Worm (Caenorhabditis elegans): Measurements from ENCODE around the gene Y43E12A.3.

Y43E12A.3 gene

DNA sequence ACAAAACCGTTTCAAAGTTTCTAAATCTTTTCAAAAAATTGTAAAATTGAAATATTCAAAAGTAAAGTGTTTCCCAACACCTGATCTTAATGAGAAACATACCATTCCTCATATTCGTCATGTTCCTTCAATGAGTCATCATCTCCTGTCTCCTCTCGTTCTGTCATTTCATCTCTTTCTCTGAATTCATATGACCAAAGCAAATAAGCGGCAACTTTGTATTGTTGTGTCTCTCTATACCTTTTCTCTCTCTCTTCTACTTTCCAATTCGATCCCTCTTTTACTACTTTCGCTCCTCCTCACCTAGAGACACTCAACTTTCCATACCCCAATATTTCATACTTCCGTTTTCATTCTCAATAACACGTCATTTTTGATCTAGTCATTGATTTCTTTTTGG is 20.6 kb downstream of the Y43E12A.3 start (continued):
- TF ChIP-seq lin-38 (GFP tag; IDR thresholded peaks at IDR 0.05) (no peak), nhr-6 (tag; optimal IDR thresholded peaks at IDR 0.05) (no peak), mxl-2 (GFP tag; conservative IDR thresholded peaks at IDR 0.05) (no peak), zip-11 (GFP tag; IDR thresholded peaks at IDR 0.05) (no peak), dve-1 (tag; optimal IDR thresholded peaks at IDR 0.05; ENCODE audit: insufficient read depth) (peak; percentile 29), F49E8.2 (tag; optimal IDR thresholded peaks at IDR 0.05; ENCODE audit: borderline replicate concordance) (no peak), egl-27 (tag; optimal IDR thresholded peaks at IDR 0.05) (no peak), pha-4 (GFP tag; IDR thresholded peaks at IDR 0.05) (no peak), pha-4 (tag; optimal IDR thresholded peaks at IDR 0.05) (peak; percentile 15), spr-1 (tag; optimal IDR thresholded peaks at IDR 0.05) (no peak), daf-19 (GFP tag; conservative IDR thresholded peaks at IDR 0.05) (no peak), unc-39 (tag; optimal IDR thresholded peaks at IDR 0.05) (no peak), daf-8 (GFP tag; IDR thresholded peaks at IDR 0.05) (no peak), rbr-2 (tag; optimal IDR thresholded peaks at IDR 0.05) (no peak), madf-9 (GFP tag; conservative IDR thresholded peaks at IDR 0.05) (no peak), gei-8 (GFP tag; optimal IDR thresholded peaks at IDR 0.05) (no peak), ces-1 (GFP tag; optimal IDR thresholded peaks at IDR 0.05) (no peak)

DNA sequence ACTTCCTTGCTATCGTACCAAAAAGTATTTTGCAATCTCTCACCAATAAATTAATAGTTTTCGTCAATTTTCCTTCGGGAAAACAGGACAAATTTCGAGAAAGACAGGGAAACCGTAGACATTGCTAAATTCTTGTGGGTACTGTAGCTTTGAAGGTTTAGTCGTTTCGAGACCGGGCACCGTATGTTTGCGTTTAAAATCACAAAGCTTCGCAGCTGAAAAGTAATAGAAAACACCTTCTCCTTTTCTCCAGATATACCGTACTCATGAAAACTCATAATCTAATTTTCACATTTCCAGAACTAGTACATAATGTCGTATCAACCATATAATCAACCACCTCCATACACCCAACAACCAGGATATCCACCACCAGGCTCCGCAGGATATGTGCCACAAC is 21.3 kb downstream of the Y43E12A.3 start, which contains the start of gene F13H10.6:
F13H10.6 (plus strand) TSS at position 301 of the 400 bp plus-strand sequence.
- peak in 1 of 2 experiments; percentile 64 for TF ChIP-seq unc-62 (GFP tag; optimal IDR thresholded peaks at IDR 0.05 in 1 of 2)
- no peak for TF ChIP-seq unc-62 (tag; optimal IDR thresholded peaks at IDR 0.05)
- TF ChIP-seq mdt-29 (GFP tag; IDR thresholded peaks at IDR 0.05): no peak

DNA sequence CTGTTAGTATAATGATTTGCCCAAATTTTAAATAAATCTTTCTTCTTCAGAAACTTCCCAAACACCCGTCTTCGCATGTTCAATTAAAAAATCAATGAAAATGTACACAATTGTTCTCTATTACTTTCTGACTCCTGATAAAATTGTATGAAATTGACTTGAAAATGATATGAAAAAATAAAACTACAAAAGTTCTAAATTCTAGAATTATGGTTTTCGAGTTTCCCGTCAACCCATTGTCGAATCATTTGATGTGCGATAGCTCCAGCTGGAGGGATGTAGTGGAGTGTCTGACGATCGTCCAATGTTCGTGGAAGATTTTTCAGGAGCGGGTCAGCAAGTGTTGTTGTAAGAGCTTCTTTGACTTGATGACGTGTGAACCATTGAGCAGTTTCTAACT is 22.2 kb downstream of the Y43E12A.3 start:
- TF ChIP-seq T26A8.4 (GFP tag; IDR thresholded peaks at IDR 0.05) (0 out of 2 replicates have a peak, but pooled peaks have one; percentile 7), unc-62 (GFP tag; optimal IDR thresholded peaks at IDR 0.05 in 1 of 2) (peak in 1 of 2 experiments; percentile 96), unc-62 (tag; optimal IDR thresholded peaks at IDR 0.05) (no peak), pha-4 (GFP tag; IDR thresholded peaks at IDR 0.05) (no peak), pha-4 (tag; optimal IDR thresholded peaks at IDR 0.05) (no peak), hlh-30 (tag; optimal IDR thresholded peaks at IDR 0.05; ENCODE audit: insufficient read depth) (no peak), nhr-28 (tag; optimal IDR thresholded peaks at IDR 0.05) (no peak)

DNA sequence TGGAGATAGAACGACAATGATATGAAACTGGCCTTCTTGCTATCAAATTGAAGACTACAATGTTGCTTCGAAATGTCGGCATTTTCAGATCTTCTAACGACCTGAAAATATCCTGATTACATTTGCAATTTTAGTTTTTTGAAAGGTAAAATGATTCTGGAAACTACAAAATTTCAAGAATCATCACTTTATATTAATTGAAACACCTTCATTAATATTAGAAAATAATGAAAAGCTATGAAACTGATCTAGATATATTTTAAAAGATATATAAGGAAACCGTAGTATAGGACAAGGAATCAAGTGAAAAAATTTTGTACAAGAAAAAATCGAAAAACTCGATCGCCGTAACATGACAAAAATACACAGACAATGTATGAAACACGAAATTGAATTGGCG is 24.2 kb downstream of the Y43E12A.3 start, which contains the start of gene ndx-9:
ndx-9 (minus strand) TSS at position 101 of the 400 bp plus-strand sequence.
- TF ChIP-seq lin-38 (GFP tag; IDR thresholded peaks at IDR 0.05) (peak; percentile 32; the same call in 1 of the 2 replicates), Y105C5A.15 (GFP tag; IDR thresholded peaks at IDR 0.05) (no peak), lin-39 (tag; optimal IDR thresholded peaks at IDR 0.05) (no peak), ceh-20 (GFP tag; IDR thresholded peaks at IDR 0.05) (no peak)

DNA sequence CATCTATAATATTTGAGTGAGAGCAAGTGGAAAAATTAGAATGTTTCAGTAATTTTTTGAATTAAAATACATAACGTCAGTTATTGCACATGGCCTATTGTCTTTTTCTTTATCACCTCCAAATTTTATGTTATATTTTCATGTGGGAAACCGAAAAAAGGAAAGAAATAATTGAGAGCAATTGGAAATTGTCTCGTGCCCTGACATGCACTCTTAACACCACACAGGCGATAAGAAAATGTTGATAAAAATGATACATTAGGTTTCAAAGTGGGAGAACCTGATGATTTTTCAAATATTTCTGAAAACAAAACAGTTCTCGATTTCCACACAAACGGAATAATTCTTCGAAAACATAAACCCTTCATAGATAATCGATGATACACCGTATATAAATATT is 28.2 kb downstream of the Y43E12A.3 start, which contains the start of gene F13H10.3:
F13H10.3 (minus strand) TSS at position 73 of the 400 bp plus-strand sequence.
- TF ChIP-seq zfp-2 (tag; optimal IDR thresholded peaks at IDR 0.05): no peak
- no peak for TF ChIP-seq nhr-10 (tag; optimal IDR thresholded peaks at IDR 0.05)
- TF ChIP-seq aha-1 (tag): peak; percentile 77
- TF ChIP-seq ceh-32 (tag; optimal IDR thresholded peaks at IDR 0.05; ENCODE audit: poor library complexity): no peak
- peak; percentile 20 for TF ChIP-seq duxl-1 (tag; optimal IDR thresholded peaks at IDR 0.05; ENCODE audit: poor library complexity)
- no peak for TF ChIP-seq hmg-1.1 (GFP tag; IDR thresholded peaks at IDR 0.05)
- no peak for TF ChIP-seq unc-39 (tag; optimal IDR thresholded peaks at IDR 0.05)
- TF ChIP-seq rbr-2 (tag; optimal IDR thresholded peaks at IDR 0.05): no peak
- peak; percentile 38 for TF ChIP-seq mep-1 (tag; optimal IDR thresholded peaks at IDR 0.05)
- TF ChIP-seq lin-39 (tag; optimal IDR thresholded peaks at IDR 0.05): no peak
- TF ChIP-seq snpc-4 (tag; optimal IDR thresholded peaks at IDR 0.05): no peak
- TF ChIP-seq F26F4.8 (GFP tag; conservative IDR thresholded peaks at IDR 0.05): no peak
- peak; percentile 6 for TF ChIP-seq dpl-1 (GFP tag; optimal IDR thresholded peaks at IDR 0.05)
- peak; percentile 40 for TF ChIP-seq mxl-3 (GFP tag; optimal IDR thresholded peaks at IDR 0.05)
- TF ChIP-seq nhr-28 (tag; optimal IDR thresholded peaks at IDR 0.05): peak; percentile 61
- no peak for TF ChIP-seq mes-2 (tag; optimal IDR thresholded peaks at IDR 0.05; ENCODE audit: poor library complexity, severe bottlenecking)
- peak in 1 of 2 experiments; percentile 78 for TF ChIP-seq mdl-1 (tag; optimal IDR thresholded peaks at IDR 0.05)
- no peak for TF ChIP-seq nhr-76 (tag; optimal IDR thresholded peaks at IDR 0.05)
- TF ChIP-seq dmd-9 (GFP tag; IDR thresholded peaks at IDR 0.05): no peak
- TF ChIP-seq pha-4 (GFP tag; IDR thresholded peaks at IDR 0.05): no peak
- no peak for TF ChIP-seq pha-4 (tag; optimal IDR thresholded peaks at IDR 0.05)
- peak; percentile 75 for TF ChIP-seq dmd-6 (GFP tag; IDR thresholded peaks at IDR 0.05)
- no peak for TF ChIP-seq attf-4 (tag; optimal IDR thresholded peaks at IDR 0.05)
- TF ChIP-seq egl-27 (tag; optimal IDR thresholded peaks at IDR 0.05): no peak
- TF ChIP-seq pqm-1 (tag; optimal IDR thresholded peaks at IDR 0.05): peak; percentile 92
